Worm (Caenorhabditis elegans) whole organism, L4 larva: Measurements from ENCODE around the gene R10E8.2.
"Not testable (repeated sequence)": the region's sequence is repeated elsewhere in the genome, so short reads cannot be mapped to it uniquely, and the experiment has no call there.

Source experiments
- daf-19 ChIP-seq: fragments of 200-800 bp; sonication (Bioruptor generic); conservative IDR thresholded peaks from 2 replicates; pipeline ENCODE4 v1.3.6; 2022; ENCODE audit warnings: missing genetic modification characterization, missing compliant biosample characterization
- nhr-28 ChIP-seq: fragments of 150-350 bp; optimal IDR thresholded peaks from 2 replicates; lab custom pipeline; 2014; ENCODE audit warnings: missing biosample characterization, missing genetic modification characterization
- sdz-12 ChIP-seq: fragments of 200-800 bp; sonication (Bioruptor generic); optimal IDR thresholded peaks from 2 replicates; lab custom pipeline; 2018; ENCODE audit warnings: mild to moderate bottlenecking, missing genetic modification characterization, missing compliant biosample characterization
- unc-130 ChIP-seq: sonication (generic microtip); optimal IDR thresholded peaks from 2 replicates; lab custom pipeline; 2016; ENCODE audit warnings: missing genetic modification reagents, missing genetic modification characterization, missing compliant biosample characterization

DNA sequence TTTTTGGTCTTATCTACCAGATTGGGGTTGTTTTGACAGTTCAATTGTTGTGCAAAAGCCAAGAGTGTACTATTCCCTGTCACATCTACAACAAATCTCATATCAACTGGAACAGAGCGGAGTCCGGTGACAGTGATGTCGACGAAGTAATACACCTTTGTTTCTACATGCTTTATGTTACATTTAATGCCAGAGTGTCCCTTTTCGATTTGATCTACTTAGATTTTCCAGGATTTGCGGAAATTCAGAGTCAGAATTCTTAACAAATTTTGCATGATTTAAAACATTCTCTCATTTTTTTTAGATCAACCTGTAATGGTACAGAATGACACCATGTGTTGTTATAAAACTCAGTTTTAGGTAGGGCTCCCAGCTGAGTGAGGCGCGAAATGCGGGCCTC is 37.4 kb upstream of the R10E8.2 start, which contains the start of gene F16H6.8:
- TF ChIP-seq daf-19 (GFP tag; lab: Robert Waterston, UW); unc-130 (GFP tag; lab: Kevin White, UChicago); sdz-12 (GFP tag; lab: Kevin White, UChicago); nhr-28 (tag; lab: Kevin White, UChicago): not testable (repeated sequence)
